Fruit fly (Drosophila melanogaster) whole organism, embryonic: ENCODE results near the gene Mst89B.

Source experiments
- B-H1 ChIP-seq: fragments of 200-800 bp; sonication (Bioruptor generic); IDR thresholded peaks from 3 replicates; pipeline ENCODE4 v1.3.6; 2022; ENCODE audit warnings: missing biosample characterization, missing genetic modification characterization
- CG10147 ChIP-seq: fragments of 200-800 bp; sonication (Bioruptor generic); optimal IDR thresholded peaks from 2 replicates; lab custom pipeline; 2019; ENCODE audit warnings: missing biosample characterization, mild to moderate bottlenecking, missing genetic modification characterization, moderate library complexity
- CG1024 ChIP-seq: fragments of 200-800 bp; sonication (Bioruptor generic); IDR thresholded peaks from 2 replicates; pipeline ENCODE4 v1.3.6; 2022; ENCODE audit warnings: missing biosample characterization, missing genetic modification characterization
- CG10431 ChIP-seq: fragments of 200-800 bp; sonication (Bioruptor generic); optimal IDR thresholded peaks from 3 replicates; lab custom pipeline; 2018; ENCODE audit warnings: missing biosample characterization, mild to moderate bottlenecking, missing genetic modification characterization
- CG11695 ChIP-seq: fragments of 200-800 bp; sonication (Bioruptor generic); IDR thresholded peaks from 3 replicates; pipeline ENCODE4 v1.3.6; 2022; ENCODE audit warnings: missing biosample characterization, missing genetic modification characterization
- CG12071 ChIP-seq: fragments of 200-800 bp; sonication (Bioruptor generic); optimal IDR thresholded peaks from 3 replicates; lab custom pipeline; 2018; ENCODE audit warnings: missing biosample characterization, mild to moderate bottlenecking, missing genetic modification characterization
- CG12391 ChIP-seq: fragments of 200-800 bp; sonication (Bioruptor generic); optimal IDR thresholded peaks from 3 replicates; lab custom pipeline; 2018; ENCODE audit warnings: missing biosample characterization, mild to moderate bottlenecking, missing genetic modification characterization, moderate library complexity
- CG14860 ChIP-seq: fragments of 200-800 bp; sonication (Bioruptor generic); IDR thresholded peaks from 3 replicates; pipeline ENCODE4 v1.3.6; 2022; ENCODE audit warnings: missing biosample characterization, missing genetic modification characterization; ENCODE audit not compliant: partially characterized antibody
- CG16813 ChIP-seq: fragments of 200-800 bp; sonication (Bioruptor generic); IDR thresholded peaks from 3 replicates; pipeline ENCODE4 v1.3.6; 2022; ENCODE audit warnings: missing biosample characterization, missing genetic modification characterization; ENCODE audit not compliant: partially characterized antibody
- CG17359 ChIP-seq: fragments of 200-800 bp; sonication (Bioruptor generic); optimal IDR thresholded peaks from 3 replicates; lab custom pipeline; 2018; ENCODE audit warnings: missing biosample characterization, mild to moderate bottlenecking, missing genetic modification characterization, moderate library complexity
- CG17612 ChIP-seq: fragments of 200-800 bp; sonication (Bioruptor generic); IDR thresholded peaks from 2 replicates; pipeline ENCODE4 v1.3.6; 2022; ENCODE audit warnings: missing biosample characterization, missing genetic modification characterization
- CG17802 ChIP-seq: fragments of 200-800 bp; sonication (Bioruptor generic); optimal IDR thresholded peaks from 2 replicates; lab custom pipeline; 2018; ENCODE audit warnings: missing biosample characterization, mild to moderate bottlenecking, missing genetic modification characterization, moderate library complexity
- CG18764 ChIP-seq: fragments of 200-800 bp; sonication (Bioruptor generic); optimal IDR thresholded peaks from 3 replicates; lab custom pipeline; 2016; ENCODE audit warnings: missing biosample characterization, missing genetic modification characterization
- CG2129 ChIP-seq: fragments of 200-800 bp; sonication (Bioruptor generic); IDR thresholded peaks from 2 replicates; pipeline ENCODE4 v1.3.6; 2022; ENCODE audit warnings: missing biosample characterization, missing genetic modification characterization; ENCODE audit not compliant: partially characterized antibody
- CG4328 ChIP-seq: fragments of 200-800 bp; sonication (Bioruptor generic); optimal IDR thresholded peaks from 3 replicates; lab custom pipeline; 2017; ENCODE audit warnings: missing biosample characterization, missing genetic modification reagents, missing genetic modification characterization
- CG6683 ChIP-seq: fragments of 200-800 bp; sonication (Bioruptor generic); optimal IDR thresholded peaks from 2 replicates; lab custom pipeline; 2017; ENCODE audit warnings: missing biosample characterization, mild to moderate bottlenecking, missing genetic modification characterization, missing genetic modification reagents
- CG6813 ChIP-seq: fragments of 200-800 bp; sonication (Bioruptor generic); optimal IDR thresholded peaks from 2 replicates; lab custom pipeline; 2017; ENCODE audit warnings: missing biosample characterization, missing genetic modification characterization, mild to moderate bottlenecking, moderate library complexity, missing genetic modification reagents
- CG6854 ChIP-seq: fragments of 200-800 bp; sonication (Bioruptor generic); optimal IDR thresholded peaks from 3 replicates; lab custom pipeline; 2017; ENCODE audit warnings: missing biosample characterization, mild to moderate bottlenecking, missing genetic modification characterization
- CG8765 ChIP-seq: fragments of 200-800 bp; sonication (Bioruptor generic); IDR thresholded peaks from 2 replicates; pipeline ENCODE4 v1.3.6; 2022; ENCODE audit warnings: missing biosample characterization, missing genetic modification characterization
- CG9215 ChIP-seq: fragments of 200-800 bp; sonication (Bioruptor generic); IDR thresholded peaks from 2 replicates; pipeline ENCODE4 v1.3.6; 2022; ENCODE audit warnings: missing biosample characterization, missing genetic modification characterization
- Dek ChIP-seq: fragments of 200-800 bp; sonication (Bioruptor generic); optimal IDR thresholded peaks from 3 replicates; lab custom pipeline; 2019; ENCODE audit warnings: missing biosample characterization, mild to moderate bottlenecking, missing genetic modification characterization, moderate library complexity
- E2f1 ChIP-seq: fragments of 200-800 bp; sonication (Bioruptor generic); IDR thresholded peaks from 2 replicates; pipeline ENCODE4 v1.3.6; 2022; ENCODE audit warnings: missing biosample characterization, missing genetic modification characterization
- Fer2 ChIP-seq: fragments of 200-800 bp; sonication (Bioruptor generic); optimal IDR thresholded peaks from 2 replicates; lab custom pipeline; 2018; ENCODE audit warnings: missing biosample characterization, mild to moderate bottlenecking, missing genetic modification characterization, moderate library complexity
- HHEX ChIP-seq: fragments of 200-800 bp; sonication (Bioruptor generic); optimal IDR thresholded peaks from 3 replicates; lab custom pipeline; 2017; ENCODE audit warnings: missing biosample characterization, mild to moderate bottlenecking, missing genetic modification characterization, missing genetic modification reagents
- Hmr ChIP-seq: fragments of 200-800 bp; sonication (Bioruptor generic); optimal IDR thresholded peaks from 3 replicates; lab custom pipeline; 2017; ENCODE audit warnings: mild to moderate bottlenecking, missing biosample characterization, missing genetic modification reagents, missing genetic modification characterization
- Ptx1 ChIP-seq: fragments of 200-800 bp; sonication (Bioruptor generic); IDR thresholded peaks from 2 replicates; pipeline ENCODE4 v1.3.6; 2022; ENCODE audit warnings: missing biosample characterization, missing genetic modification characterization
- Scr ChIP-seq: fragments of 200-800 bp; sonication (Bioruptor generic); IDR thresholded peaks from 2 replicates; pipeline ENCODE4 v1.3.6; 2022; ENCODE audit warnings: missing biosample characterization, missing genetic modification characterization; ENCODE audit not compliant: partially characterized antibody
- Sry-δ ChIP-seq: fragments of 200-800 bp; sonication (Bioruptor generic); optimal IDR thresholded peaks from 2 replicates; lab custom pipeline; 2016; ENCODE audit warnings: missing biosample characterization, missing genetic modification characterization
- al ChIP-seq: fragments of 200-800 bp; sonication (Bioruptor generic); IDR thresholded peaks from 2 replicates; pipeline ENCODE4 v1.3.6; 2022; ENCODE audit warnings: missing biosample characterization, missing genetic modification characterization
- bigmax ChIP-seq: fragments of 200-800 bp; sonication (Bioruptor generic); optimal IDR thresholded peaks from 2 replicates; lab custom pipeline; 2018; ENCODE audit warnings: missing biosample characterization, mild to moderate bottlenecking, missing genetic modification characterization
- btn ChIP-seq: fragments of 200-800 bp; sonication (Bioruptor generic); optimal IDR thresholded peaks from 2 replicates; lab custom pipeline; 2016; ENCODE audit warnings: missing biosample characterization, missing genetic modification characterization
- cad ChIP-seq: fragments of >200 bp; optimal IDR thresholded peaks from 2 replicates; lab custom pipeline; 2017; ENCODE audit warnings: missing biosample characterization, missing genetic modification characterization
- chn ChIP-seq: fragments of 200-800 bp; sonication (Bioruptor generic); optimal IDR thresholded peaks from 2 replicates; lab custom pipeline; 2016; ENCODE audit warnings: missing biosample characterization, missing genetic modification characterization
- disco-r ChIP-seq: fragments of 200-800 bp; sonication (Bioruptor generic); optimal IDR thresholded peaks from 2 replicates; lab custom pipeline; 2016; ENCODE audit warnings: missing biosample characterization, missing genetic modification characterization
- gcm2 ChIP-seq: fragments of 200-800 bp; sonication (Bioruptor generic); optimal IDR thresholded peaks from 2 replicates; lab custom pipeline; 2016; ENCODE audit warnings: missing biosample characterization, missing genetic modification characterization
- grn ChIP-seq: fragments of 200-800 bp; sonication (Bioruptor generic); optimal IDR thresholded peaks from 3 replicates; lab custom pipeline; 2017; ENCODE audit warnings: missing biosample characterization, missing genetic modification characterization
- gsb-n ChIP-seq: fragments of 200-800 bp; sonication (Bioruptor generic); optimal IDR thresholded peaks from 3 replicates; lab custom pipeline; 2018; ENCODE audit warnings: missing biosample characterization, mild to moderate bottlenecking, missing genetic modification characterization
- ham ChIP-seq: fragments of 200-800 bp; sonication (Bioruptor generic); IDR thresholded peaks from 2 replicates; pipeline ENCODE4 v1.3.6; 2022; ENCODE audit warnings: missing biosample characterization, missing genetic modification characterization
- hkb ChIP-seq, 2 experiments: fragments of 200-800 bp in 1 of 2; fragments of >200 bp in 1 of 2; sonication (Bioruptor generic) in 1 of 2; IDR thresholded peaks in 1 of 2; optimal IDR thresholded peaks in 1 of 2; 2 replicates each; pipeline versions ENCODE4 v1.3.6 to Lab custom; 2017 to 2022; ENCODE audit warnings: missing biosample characterization in 1 of 2, missing genetic modification characterization in 1 of 2
- inv ChIP-seq: fragments of 200-800 bp; sonication (Bioruptor generic); IDR thresholded peaks from 2 replicates; pipeline ENCODE4 v1.3.6; 2022; ENCODE audit warnings: missing biosample characterization, missing genetic modification characterization; ENCODE audit not compliant: partially characterized antibody
- jumu ChIP-seq: fragments of 200-800 bp; sonication (Bioruptor generic); optimal IDR thresholded peaks from 3 replicates; lab custom pipeline; 2016; ENCODE audit warnings: missing biosample characterization, missing genetic modification characterization
- pnt ChIP-seq: fragments of 200-800 bp; sonication (Bioruptor generic); optimal IDR thresholded peaks from 3 replicates; lab custom pipeline; 2016; ENCODE audit warnings: missing biosample characterization, missing genetic modification characterization
- run ChIP-seq: fragments of 200-800 bp; sonication (Bioruptor generic); optimal IDR thresholded peaks from 3 replicates; lab custom pipeline; 2018; ENCODE audit warnings: missing biosample characterization, mild to moderate bottlenecking, missing genetic modification characterization
- schlank ChIP-seq: fragments of 200-800 bp; sonication (Bioruptor generic); optimal IDR thresholded peaks from 2 replicates; lab custom pipeline; 2018; ENCODE audit warnings: missing biosample characterization, mild to moderate bottlenecking, missing genetic modification characterization
- sd ChIP-seq: fragments of 200-800 bp; sonication (Bioruptor generic); optimal IDR thresholded peaks from 3 replicates; lab custom pipeline; 2018; ENCODE audit warnings: missing biosample characterization, mild to moderate bottlenecking, missing genetic modification characterization, moderate library complexity
- seq ChIP-seq: fragments of 200-800 bp; sonication (Bioruptor generic); IDR thresholded peaks from 2 replicates; pipeline ENCODE4 v1.3.6; 2022; ENCODE audit warnings: missing biosample characterization, missing genetic modification characterization
- sna ChIP-seq: fragments of 200-800 bp; sonication (Bioruptor generic); IDR thresholded peaks from 2 replicates; pipeline ENCODE4 v1.3.6; 2022; ENCODE audit warnings: missing biosample characterization, missing genetic modification characterization; ENCODE audit not compliant: partially characterized antibody
- trem ChIP-seq: fragments of 200-800 bp; optimal IDR thresholded peaks from 3 replicates; lab custom pipeline; 2019; ENCODE audit warnings: missing biosample characterization, mild to moderate bottlenecking, missing genetic modification characterization, moderate library complexity
- twi ChIP-seq: fragments of 200-800 bp; optimal IDR thresholded peaks from 2 replicates; lab custom pipeline; 2019; ENCODE audit warnings: missing biosample characterization, mild to moderate bottlenecking, missing genetic modification characterization, moderate library complexity
- zf30C ChIP-seq: fragments of 200-800 bp; sonication (Bioruptor generic); optimal IDR thresholded peaks from 3 replicates; lab custom pipeline; 2018; ENCODE audit warnings: missing biosample characterization, mild to moderate bottlenecking, missing genetic modification characterization

The Mst89B gene

DNA sequence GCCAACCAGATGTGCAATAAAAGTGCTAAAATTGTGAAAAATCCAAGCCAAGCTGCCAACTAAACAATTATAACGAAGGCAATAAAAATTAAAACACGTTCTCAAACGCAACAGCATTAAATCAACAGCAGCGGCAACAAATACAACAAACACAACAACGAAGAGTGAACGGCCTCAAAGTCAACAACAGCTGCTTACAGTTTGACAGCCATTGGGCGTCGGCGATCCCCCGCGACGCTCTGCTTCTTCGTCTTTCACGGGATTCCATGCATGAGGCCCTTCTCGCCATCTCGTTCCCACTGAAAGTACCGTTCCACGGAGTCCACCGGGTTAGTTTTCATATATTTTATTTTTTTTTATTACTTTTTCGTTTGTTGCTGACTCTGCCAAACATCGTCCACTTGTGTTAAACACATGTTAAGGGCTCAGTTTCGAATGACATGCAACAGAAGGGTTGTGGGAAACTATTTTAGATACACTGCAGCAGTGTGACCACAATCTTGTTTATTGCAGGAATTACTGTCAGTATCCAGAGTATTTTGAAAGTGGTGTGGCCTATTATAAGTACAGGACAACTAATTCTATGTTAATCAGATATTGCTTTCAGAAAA lies 15.4 kb downstream of the Mst89B start (continued):
- TF ChIP-seq schlank (tag; lab: Kevin White, UChicago) (no peak), CG12071 (GFP tag; lab: Kevin White, UChicago) (no peak), CG9215 (GFP tag; lab: Robert Waterston, UW) (no peak), CG2129 (no peak), pnt (GFP tag; lab: Kevin White, UChicago) (no peak), Fer2 (tag; lab: Kevin White, UChicago) (no peak), CG18764 (GFP tag; lab: Kevin White, UChicago) (no peak), jumu (GFP tag; lab: Kevin White, UChicago) (no peak), sd (tag; lab: Kevin White, UChicago) (peak; percentile 16), grn (GFP tag; lab: Kevin White, UChicago) (no peak), ham (GFP tag; lab: Robert Waterston, UW) (no peak), cad (GFP tag; lab: Kevin White, UChicago) (peak; percentile 88), CG6813 (no peak), CG17359 (tag; lab: Kevin White, UChicago) (no peak), CG6854 (no peak), inv (GFP tag; lab: Robert Waterston, UW) (no peak), chn (GFP tag; lab: Kevin White, UChicago) (no peak), B-H1 (GFP tag; lab: Robert Waterston, UW) (no peak), bigmax (GFP tag; lab: Kevin White, UChicago) (no peak), Hmr (no peak), gcm2 (no peak), seq (no peak), CG6683 (no peak), Scr (GFP tag; lab: Robert Waterston, UW) (no peak), CG10147 (GFP tag; lab: Kevin White, UChicago) (no peak), CG8765 (GFP tag; lab: Robert Waterston, UW) (no peak), Ptx1 (no peak), HHEX (GFP tag; lab: Kevin White, UChicago) (no peak), zf30C (GFP tag; lab: Kevin White, UChicago) (peak; percentile 13), CG1024 (GFP tag; lab: Robert Waterston, UW) (peak; percentile 42; the same call in 1 of the 2 replicates), gsb-n (tag; lab: Kevin White, UChicago) (no peak), CG14860 (GFP tag; lab: Robert Waterston, UW) (no peak), run (tag; lab: Kevin White, UChicago) (no peak), CG11695 (GFP tag; lab: Robert Waterston, UW) (no peak), trem (tag; lab: Kevin White, UChicago) (no peak), btn (GFP tag; lab: Kevin White, UChicago) (no peak), CG16813 (GFP tag; lab: Robert Waterston, UW) (no peak), hkb (optimal IDR thresholded peaks at IDR 0.05; lab: Kevin White, UChicago) (no peak), hkb (GFP tag; IDR thresholded peaks at IDR 0.05; lab: Robert Waterston, UW) (no peak), disco-r (GFP tag; lab: Kevin White, UChicago) (no peak), CG17612 (GFP tag; lab: Robert Waterston, UW) (no peak), CG12391 (tag; lab: Kevin White, UChicago) (no peak), sna (no peak), Dek (tag; lab: Kevin White, UChicago) (no peak), Sry-δ (GFP tag; lab: Kevin White, UChicago) (no peak), al (GFP tag; lab: Robert Waterston, UW) (no peak), E2f1 (GFP tag; lab: Robert Waterston, UW) (no peak), twi (tag; lab: Kevin White, UChicago) (peak; percentile 96), CG17802 (tag; lab: Kevin White, UChicago) (peak; percentile 2), CG4328 (GFP tag; lab: Kevin White, UChicago) (no peak), CG10431 (GFP tag; lab: Kevin White, UChicago) (no peak)
